Worm (Caenorhabditis elegans) whole organism, L3 larva: ENCODE measurements around the gene W06F12.2.
"Not testable (repeated sequence)": the region's sequence is repeated elsewhere in the genome, so short reads cannot be mapped to it uniquely, and the experiment has no call there.

Experiments used
- R02D3.7 ChIP-seq: fragments of 150-350 bp; optimal IDR thresholded peaks from 2 replicates; lab custom pipeline; 2014; ENCODE audit warnings: missing biosample characterization, missing genetic modification characterization
- ZK546.5 ChIP-seq: sonication (generic microtip); optimal IDR thresholded peaks from 2 replicates; lab custom pipeline; 2017; ENCODE audit warnings: missing biosample characterization, missing genetic modification characterization
- aly-2 ChIP-seq: fragments of 150-350 bp; optimal IDR thresholded peaks from 2 replicates; lab custom pipeline; 2014; ENCODE audit warnings: missing biosample characterization, missing genetic modification characterization
- ceh-16 ChIP-seq: sonication (generic microtip); optimal IDR thresholded peaks from 2 replicates; lab custom pipeline; 2017; ENCODE audit warnings: missing biosample characterization, missing genetic modification characterization
- ceh-28 ChIP-seq: fragments of 150-350 bp; optimal IDR thresholded peaks from 2 replicates; lab custom pipeline; 2014; ENCODE audit warnings: missing biosample characterization, missing genetic modification reagents, missing genetic modification characterization
- ceh-82 ChIP-seq: fragments of 150-350 bp; optimal IDR thresholded peaks from 2 replicates; lab custom pipeline; 2014; ENCODE audit warnings: missing biosample characterization, missing genetic modification characterization
- ceh-9 ChIP-seq: sonication (generic microtip); optimal IDR thresholded peaks from 2 replicates; lab custom pipeline; 2018; ENCODE audit warnings: missing biosample characterization, missing genetic modification characterization
- egl-5 ChIP-seq: fragments of 150-350 bp; optimal IDR thresholded peaks from 2 replicates; lab custom pipeline; 2017; ENCODE audit warnings: missing biosample characterization, missing genetic modification reagents, missing genetic modification characterization, inconsistent platforms
- elt-2 ChIP-seq: sonication (generic microtip); optimal IDR thresholded peaks from 2 replicates; lab custom pipeline; 2016; ENCODE audit warnings: missing genetic modification reagents, mild to moderate bottlenecking, missing genetic modification characterization, missing compliant biosample characterization
- elt-3 ChIP-seq, 3 experiments: fragments of 150-350 bp in 1 of 3; sonication (generic microtip) in 2 of 3; optimal IDR thresholded peaks; 2 replicates in 2 of 3; 4 replicates in 1 of 3; lab custom pipeline; 2014 to 2017; ENCODE audit warnings: missing biosample characterization in 3 of 3, missing genetic modification characterization in 3 of 3
- eor-1 ChIP-seq, 2 experiments: fragments of 150-350 bp; optimal IDR thresholded peaks; 2 replicates each; lab custom pipeline; 2014 to 2018; ENCODE audit warnings: missing biosample characterization in 2 of 2, missing genetic modification characterization in 2 of 2
- fkh-10 ChIP-seq: sonication (generic microtip); optimal IDR thresholded peaks from 2 replicates; lab custom pipeline; 2017; ENCODE audit warnings: missing biosample characterization, missing genetic modification reagents, missing genetic modification characterization
- fkh-2 ChIP-seq: fragments of 150-350 bp; optimal IDR thresholded peaks from 2 replicates; lab custom pipeline; 2014; ENCODE audit warnings: missing biosample characterization, missing genetic modification reagents, missing genetic modification characterization
- fos-1 ChIP-seq: fragments of 150-350 bp; optimal IDR thresholded peaks from 2 replicates; lab custom pipeline; 2014; ENCODE audit warnings: missing biosample characterization, missing genetic modification characterization
- hmg-11 ChIP-seq: sonication (generic microtip); optimal IDR thresholded peaks from 2 replicates; lab custom pipeline; 2016; ENCODE audit warnings: missing genetic modification characterization, missing compliant biosample characterization
- jun-1 ChIP-seq: fragments of 150-350 bp; optimal IDR thresholded peaks from 2 replicates; lab custom pipeline; 2014; ENCODE audit warnings: missing biosample characterization, missing genetic modification reagents, missing genetic modification characterization
- lin-15B ChIP-seq: fragments of 150-350 bp; optimal IDR thresholded peaks from 2 replicates; lab custom pipeline; 2014; ENCODE audit warnings: missing biosample characterization, missing genetic modification characterization
- lsy-12 ChIP-seq: sonication (generic microtip); optimal IDR thresholded peaks from 2 replicates; lab custom pipeline; 2016; ENCODE audit warnings: mild to moderate bottlenecking, missing genetic modification characterization, missing compliant biosample characterization
- mdl-1 ChIP-seq: fragments of 150-350 bp; optimal IDR thresholded peaks from 2 replicates; lab custom pipeline; 2014; ENCODE audit warnings: missing biosample characterization, missing genetic modification characterization
- mml-1 ChIP-seq: fragments of 150-350 bp; sonication (generic microtip); optimal IDR thresholded peaks from 3 replicates; lab custom pipeline; 2014; ENCODE audit warnings: missing biosample characterization, missing genetic modification characterization
- nfya-1 ChIP-seq: sonication (generic microtip); optimal IDR thresholded peaks from 2 replicates; lab custom pipeline; 2017; ENCODE audit warnings: missing genetic modification characterization, mild to moderate bottlenecking, missing compliant biosample characterization, antibody characterized with exemption, moderate library complexity; ENCODE audit not compliant: insufficient read depth
- nhr-11 ChIP-seq: fragments of 150-350 bp; optimal IDR thresholded peaks from 2 replicates; lab custom pipeline; 2014; ENCODE audit warnings: missing biosample characterization, missing genetic modification characterization
- nhr-12 ChIP-seq: fragments of 150-350 bp; optimal IDR thresholded peaks from 2 replicates; lab custom pipeline; 2014; ENCODE audit warnings: missing biosample characterization, missing genetic modification characterization
- nhr-237 ChIP-seq: fragments of 150-350 bp; optimal IDR thresholded peaks from 2 replicates; lab custom pipeline; 2014; ENCODE audit warnings: missing biosample characterization, missing genetic modification characterization
- nhr-25 ChIP-seq: sonication (generic microtip); optimal IDR thresholded peaks from 2 replicates; lab custom pipeline; 2017; ENCODE audit warnings: missing biosample characterization, missing genetic modification characterization
- nhr-28 ChIP-seq: fragments of 150-350 bp; optimal IDR thresholded peaks from 2 replicates; lab custom pipeline; 2014; ENCODE audit warnings: missing biosample characterization, missing genetic modification characterization
- nhr-43 ChIP-seq: sonication (generic microtip); optimal IDR thresholded peaks from 2 replicates; lab custom pipeline; 2016; ENCODE audit warnings: mild to moderate bottlenecking, missing genetic modification characterization, missing compliant biosample characterization; ENCODE audit not compliant: poor library complexity, severe bottlenecking
- nhr-67 ChIP-seq: fragments of 150-350 bp; optimal IDR thresholded peaks from 2 replicates; lab custom pipeline; 2014; ENCODE audit warnings: missing biosample characterization, missing genetic modification characterization
- nhr-76 ChIP-seq: fragments of 150-350 bp; sonication (generic microtip); optimal IDR thresholded peaks from 5 replicates; lab custom pipeline; 2014; ENCODE audit warnings: missing biosample characterization, missing genetic modification characterization
- nhr-77 ChIP-seq: fragments of 150-350 bp; optimal IDR thresholded peaks from 2 replicates; lab custom pipeline; 2014; ENCODE audit warnings: missing biosample characterization, missing genetic modification characterization
- pha-4 ChIP-seq: fragments of 150-350 bp; optimal IDR thresholded peaks from 2 replicates; lab custom pipeline; 2014; ENCODE audit warnings: missing biosample characterization, missing genetic modification reagents, missing genetic modification characterization
- pqm-1 ChIP-seq: fragments of 150-350 bp; optimal IDR thresholded peaks from 2 replicates; lab custom pipeline; 2017; ENCODE audit warnings: missing biosample characterization, missing genetic modification characterization, inconsistent platforms
- skn-1 ChIP-seq: fragments of 150-350 bp; optimal IDR thresholded peaks from 2 replicates; lab custom pipeline; 2014; ENCODE audit warnings: missing biosample characterization, missing genetic modification characterization
- snpc-4 ChIP-seq: fragments of 150-350 bp; optimal IDR thresholded peaks from 2 replicates; lab custom pipeline; 2014; ENCODE audit warnings: missing biosample characterization, missing genetic modification characterization
- tbx-2 ChIP-seq: sonication (generic microtip); optimal IDR thresholded peaks from 2 replicates; lab custom pipeline; 2016; ENCODE audit warnings: mild to moderate bottlenecking, missing genetic modification characterization, missing compliant biosample characterization
- unc-62 ChIP-seq: fragments of 150-350 bp; sonication (generic microtip); optimal IDR thresholded peaks from 4 replicates; lab custom pipeline; 2014; ENCODE audit warnings: missing biosample characterization, missing genetic modification reagents, missing genetic modification characterization
- ztf-4 ChIP-seq: fragments of 150-350 bp; optimal IDR thresholded peaks from 2 replicates; lab custom pipeline; 2014; ENCODE audit warnings: missing biosample characterization, missing genetic modification characterization

The W06F12.2 gene

DNA sequence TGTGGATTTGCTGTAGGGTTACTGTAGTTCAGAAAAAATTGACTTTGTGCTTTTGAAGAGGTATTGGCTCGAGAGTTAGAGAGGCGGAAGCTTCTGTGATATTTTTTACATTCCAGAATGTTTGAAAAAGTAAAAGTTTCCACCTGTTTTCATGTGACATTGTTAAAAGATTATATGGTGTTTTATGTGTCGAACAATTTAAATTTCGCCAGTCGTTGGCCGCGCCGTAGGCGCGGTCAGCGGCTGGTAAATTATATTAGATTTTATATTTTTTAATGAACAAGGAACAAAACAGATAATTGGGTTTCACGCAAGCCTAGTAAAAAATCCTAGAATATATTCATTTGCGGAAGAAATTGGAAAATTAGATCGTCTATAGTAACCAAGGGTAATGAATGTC, 19.7 kb upstream of the W06F12.2 start, which contains the start of gene mlc-7:
Gene mlc-7 (plus strand): TSS at position 301 of the 400 bp plus-strand sequence.
- TF ChIP-seq ceh-82, nfya-1, snpc-4 (tag; lab: Kevin White, UChicago): not testable (repeated sequence)

ce11 chrIII:13748312-13748711, 16.8 kb upstream of the W06F12.2 start, which contains the start of gene K08E3.2:
Gene K08E3.2 (minus strand): TSS chrIII:13748686.
- TF ChIP-seq mdl-1 (no peak), ceh-9 (tag; lab: Kevin White, UChicago) (no peak), nfya-1 (tag; lab: Kevin White, UChicago) (no peak), nhr-67 (tag; lab: Kevin White, UChicago) (no peak), fkh-10 (GFP tag; lab: Kevin White, UChicago) (no peak), hmg-11 (tag; lab: Kevin White, UChicago) (no peak), nhr-43 (tag; lab: Kevin White, UChicago) (no peak), unc-62 (GFP tag; lab: Kevin White, UChicago) (no peak), nhr-76 (tag; lab: Kevin White, UChicago) (no peak), R02D3.7 (tag; lab: Kevin White, UChicago) (no peak), lsy-12 (no peak), pha-4 (tag; lab: Kevin White, UChicago) (no peak), ceh-16 (tag; lab: Kevin White, UChicago) (no peak), mml-1 (tag; lab: Kevin White, UChicago) (no peak), nhr-28 (tag; lab: Kevin White, UChicago) (no peak), ceh-28 (tag; lab: Kevin White, UChicago) (no peak), tbx-2 (tag; lab: Kevin White, UChicago) (no peak), snpc-4 (tag; lab: Kevin White, UChicago) (no peak), nhr-25 (no peak), nhr-77 (tag; lab: Kevin White, UChicago) (no peak)

DNA sequence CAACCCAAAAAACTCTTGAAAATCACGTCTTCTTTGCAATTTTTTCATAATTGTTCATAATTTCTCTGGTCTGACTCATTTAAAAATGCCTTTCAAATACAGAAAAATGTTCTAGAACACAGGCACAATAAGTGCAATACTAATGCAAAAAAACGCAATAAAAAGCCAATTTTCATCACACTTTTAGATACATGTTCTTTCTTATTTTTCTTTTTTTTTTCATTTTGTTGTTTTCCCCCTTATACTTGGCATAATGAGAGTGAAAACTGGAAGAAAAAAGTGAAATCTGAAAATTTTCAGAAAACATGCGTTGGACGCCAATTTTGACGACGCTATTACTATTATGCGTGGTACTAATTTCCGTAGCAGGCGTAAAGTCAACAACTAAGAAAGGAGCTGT, 12.4 kb upstream of the W06F12.2 start, which contains the start of gene tyr-2:
Gene tyr-2 (plus strand): TSS at position 301 of the 400 bp plus-strand sequence.
- TF ChIP-seq ceh-9 (tag; lab: Kevin White, UChicago) (no peak), ceh-16 (tag; lab: Kevin White, UChicago) (no peak), aly-2 (tag; lab: Kevin White, UChicago) (no peak), mml-1 (tag; lab: Kevin White, UChicago) (no peak), fkh-2 (no peak), skn-1 (tag; lab: Kevin White, UChicago) (no peak), elt-2 (tag; lab: Kevin White, UChicago) (no peak), eor-1 (tag; optimal IDR thresholded peaks at IDR 0.05; lab: Kevin White, UChicago) (no peak), nfya-1 (tag; lab: Kevin White, UChicago) (no peak), nhr-77 (tag; lab: Kevin White, UChicago) (no peak), nhr-237 (tag; lab: Kevin White, UChicago) (no peak), elt-3 (tag; optimal IDR thresholded peaks at IDR 0.05; lab: Kevin White, UChicago) (no peak), pha-4 (tag; lab: Kevin White, UChicago) (no peak), egl-5 (tag; lab: Kevin White, UChicago) (no peak), ztf-4 (tag; lab: Kevin White, UChicago) (no peak), jun-1 (tag; lab: Kevin White, UChicago) (no peak), nhr-25 (no peak), nhr-67 (tag; lab: Kevin White, UChicago) (no peak), nhr-11 (tag; lab: Kevin White, UChicago) (no peak)

- TF ChIP-seq elt-2 (tag; lab: Kevin White, UChicago) (no peak), ztf-4 (tag; lab: Kevin White, UChicago) (no peak), nhr-43 (tag; lab: Kevin White, UChicago) (no peak), pqm-1 (tag; lab: Kevin White, UChicago) (no peak), nhr-77 (tag; lab: Kevin White, UChicago) (no peak), nhr-11 (tag; lab: Kevin White, UChicago) (no peak), nfya-1 (tag; lab: Kevin White, UChicago) (peak; percentile 12), nhr-12 (tag; lab: Kevin White, UChicago) (no peak), lin-15B (tag; lab: Kevin White, UChicago) (no peak), nhr-237 (tag; lab: Kevin White, UChicago) (no peak), fos-1 (tag; lab: Kevin White, UChicago) (no peak), nhr-25 (peak; percentile 59), ZK546.5 (tag; lab: Kevin White, UChicago) (no peak)
Observed at ce11 chrIII:13742028-13742427, 10.5 kb upstream of the W06F12.2 start.
